Worm (Caenorhabditis elegans) whole organism, L2 larva: ENCODE results near the gene H12D21.10.

Experiments used
- R02D3.7 ChIP-seq: fragments of 150-350 bp; optimal IDR thresholded peaks from 2 replicates; lab custom pipeline; 2014; ENCODE audit warnings: missing biosample characterization, missing genetic modification characterization
- Y55F3AM.14 ChIP-seq: fragments of 200-800 bp; sonication (Bioruptor generic); optimal IDR thresholded peaks from 2 replicates; lab custom pipeline; 2018; ENCODE audit warnings: mild to moderate bottlenecking, missing genetic modification characterization, missing compliant biosample characterization
- alr-1 ChIP-seq: fragments of 150-350 bp; optimal IDR thresholded peaks from 2 replicates; lab custom pipeline; 2014; ENCODE audit warnings: missing biosample characterization, missing genetic modification characterization
- ama-1 ChIP-seq: fragments of 150-350 bp; optimal IDR thresholded peaks from 2 replicates; lab custom pipeline; 2018; ENCODE audit warnings: inconsistent platforms
- ceh-16 ChIP-seq: fragments of 150-350 bp; optimal IDR thresholded peaks from 2 replicates; lab custom pipeline; 2014; ENCODE audit warnings: missing biosample characterization, missing genetic modification characterization
- ceh-82 ChIP-seq: fragments of 150-350 bp; optimal IDR thresholded peaks from 2 replicates; lab custom pipeline; 2014; ENCODE audit warnings: missing biosample characterization, missing genetic modification characterization
- crh-2 ChIP-seq: sonication (generic microtip); optimal IDR thresholded peaks from 2 replicates; lab custom pipeline; 2017; ENCODE audit warnings: missing biosample characterization, missing genetic modification characterization
- dmd-4 ChIP-seq: sonication (generic microtip); optimal IDR thresholded peaks from 2 replicates; lab custom pipeline; 2017; ENCODE audit warnings: missing biosample characterization, missing genetic modification characterization
- egl-27 ChIP-seq: sonication (generic microtip); optimal IDR thresholded peaks from 3 replicates; lab custom pipeline; 2017; ENCODE audit warnings: missing biosample characterization, missing genetic modification reagents, missing genetic modification characterization
- elt-1 ChIP-seq: fragments of 150-350 bp; optimal IDR thresholded peaks from 2 replicates; lab custom pipeline; 2014; ENCODE audit warnings: missing biosample characterization, missing genetic modification characterization
- elt-3 ChIP-seq: sonication (generic microtip); optimal IDR thresholded peaks from 2 replicates; lab custom pipeline; 2017; ENCODE audit warnings: missing biosample characterization, missing genetic modification characterization
- fos-1 ChIP-seq: fragments of 150-350 bp; optimal IDR thresholded peaks from 2 replicates; lab custom pipeline; 2014; ENCODE audit warnings: missing biosample characterization, missing genetic modification characterization
- gmeb-1 ChIP-seq: fragments of 150-350 bp; optimal IDR thresholded peaks from 2 replicates; lab custom pipeline; 2014; ENCODE audit warnings: missing biosample characterization, missing genetic modification characterization
- lin-11 ChIP-seq: fragments of 150-350 bp; sonication (generic microtip); optimal IDR thresholded peaks from 2 replicates; lab custom pipeline; 2014; ENCODE audit warnings: missing biosample characterization, missing genetic modification characterization, inconsistent platforms, mixed read lengths
- lin-13 ChIP-seq: fragments of 150-350 bp; optimal IDR thresholded peaks from 2 replicates; lab custom pipeline; 2014; ENCODE audit warnings: missing biosample characterization, missing genetic modification reagents, missing genetic modification characterization
- lin-39 ChIP-seq: fragments of 150-350 bp; optimal IDR thresholded peaks from 2 replicates; lab custom pipeline; 2014; ENCODE audit warnings: missing biosample characterization, missing genetic modification reagents, missing genetic modification characterization
- lsy-2 ChIP-seq, 2 experiments: fragments of 150-350 bp in 1 of 2; sonication (generic microtip) in 1 of 2; optimal IDR thresholded peaks; 2 replicates each; lab custom pipeline; 2014 to 2017; ENCODE audit warnings: missing biosample characterization in 2 of 2, missing genetic modification characterization in 2 of 2
- mab-5 ChIP-seq: fragments of 150-350 bp; optimal IDR thresholded peaks from 2 replicates; lab custom pipeline; 2014; ENCODE audit warnings: missing biosample characterization, missing genetic modification characterization
- mdl-1 ChIP-seq, 2 experiments: fragments of 150-350 bp in 1 of 2; sonication (generic microtip) in 1 of 2; optimal IDR thresholded peaks; 2 replicates each; lab custom pipeline; 2017; ENCODE audit warnings: missing biosample characterization in 2 of 2, missing genetic modification characterization in 2 of 2
- nhr-10 ChIP-seq: sonication (generic microtip); optimal IDR thresholded peaks from 2 replicates; lab custom pipeline; 2017; ENCODE audit warnings: missing biosample characterization, missing genetic modification characterization
- nhr-12 ChIP-seq: fragments of 150-350 bp; optimal IDR thresholded peaks from 2 replicates; lab custom pipeline; 2014; ENCODE audit warnings: missing biosample characterization, missing genetic modification characterization
- nhr-129 ChIP-seq: fragments of 150-350 bp; optimal IDR thresholded peaks from 2 replicates; lab custom pipeline; 2014; ENCODE audit warnings: missing biosample characterization, missing genetic modification characterization
- nhr-23 ChIP-seq: fragments of 150-350 bp; optimal IDR thresholded peaks from 2 replicates; lab custom pipeline; 2014; ENCODE audit warnings: missing biosample characterization, missing genetic modification reagents, missing genetic modification characterization
- nhr-237 ChIP-seq: fragments of 150-350 bp; optimal IDR thresholded peaks from 2 replicates; lab custom pipeline; 2014; ENCODE audit warnings: missing biosample characterization, missing genetic modification characterization
- nhr-25 ChIP-seq: fragments of 150-350 bp; sonication (generic microtip); optimal IDR thresholded peaks from 3 replicates; lab custom pipeline; 2014; ENCODE audit warnings: missing biosample characterization, missing genetic modification characterization
- nhr-6 ChIP-seq: fragments of 150-350 bp; optimal IDR thresholded peaks from 2 replicates; lab custom pipeline; 2014; ENCODE audit warnings: missing biosample characterization, missing genetic modification characterization
- nhr-77 ChIP-seq: fragments of 150-350 bp; optimal IDR thresholded peaks from 2 replicates; lab custom pipeline; 2014; ENCODE audit warnings: missing biosample characterization, missing genetic modification characterization
- peb-1 ChIP-seq: fragments of 150-350 bp; optimal IDR thresholded peaks from 2 replicates; lab custom pipeline; 2014; ENCODE audit warnings: missing biosample characterization, missing genetic modification characterization
- skn-1 ChIP-seq: sonication (generic microtip); optimal IDR thresholded peaks from 2 replicates; lab custom pipeline; 2017; ENCODE audit warnings: missing biosample characterization, missing genetic modification characterization
- sma-3 ChIP-seq: sonication (generic microtip); optimal IDR thresholded peaks from 2 replicates; lab custom pipeline; 2016; ENCODE audit warnings: missing genetic modification reagents, missing genetic modification characterization, missing compliant biosample characterization
- sma-9 ChIP-seq, 2 experiments: fragments of 150-350 bp in 1 of 2; sonication (generic microtip) in 1 of 2; optimal IDR thresholded peaks; 2 replicates each; lab custom pipeline; 2014 to 2016; ENCODE audit warnings: missing genetic modification characterization in 2 of 2, mild to moderate bottlenecking in 1 of 2, missing biosample characterization in 1 of 2, missing compliant biosample characterization in 1 of 2, missing genetic modification reagents in 1 of 2, moderate library complexity in 1 of 2
- snpc-4 ChIP-seq: fragments of 150-350 bp; optimal IDR thresholded peaks from 2 replicates; lab custom pipeline; 2014; ENCODE audit warnings: missing biosample characterization, missing genetic modification characterization
- unc-39 ChIP-seq: fragments of 150-350 bp; optimal IDR thresholded peaks from 2 replicates; lab custom pipeline; 2014; ENCODE audit warnings: missing biosample characterization, missing genetic modification characterization
- unc-55 ChIP-seq: fragments of 150-350 bp; sonication (generic microtip); optimal IDR thresholded peaks from 3 replicates; lab custom pipeline; 2014; ENCODE audit warnings: missing biosample characterization, missing genetic modification reagents, missing genetic modification characterization
- unc-62 ChIP-seq: fragments of 150-350 bp; optimal IDR thresholded peaks from 2 replicates; lab custom pipeline; 2014; ENCODE audit warnings: missing biosample characterization, missing genetic modification reagents, missing genetic modification characterization
- zag-1 ChIP-seq: fragments of 150-350 bp; optimal IDR thresholded peaks from 2 replicates; lab custom pipeline; 2014; ENCODE audit warnings: missing biosample characterization, missing genetic modification characterization
- ztf-1 ChIP-seq: fragments of 200-800 bp; sonication (Bioruptor generic); conservative IDR thresholded peaks from 2 replicates; pipeline ENCODE4 v1.3.6; 2022; ENCODE audit warnings: missing genetic modification characterization, missing compliant biosample characterization
- ztf-11 ChIP-seq: sonication (generic microtip); optimal IDR thresholded peaks from 2 replicates; lab custom pipeline; 2017; ENCODE audit warnings: missing biosample characterization, missing genetic modification characterization
- ztf-4 ChIP-seq: fragments of 150-350 bp; optimal IDR thresholded peaks from 2 replicates; lab custom pipeline; 2014; ENCODE audit warnings: missing biosample characterization, missing genetic modification characterization

Gene H12D21.10

ce11 chrV:14930168-14930567, 30.6 kb downstream of the H12D21.10 start (continued):
- TF ChIP-seq zag-1 (no peak), nhr-237 (tag; lab: Kevin White, UChicago) (no peak), lsy-2 (tag; optimal IDR thresholded peaks at IDR 0.05; lab: Kevin White, UChicago) (peak in 1 of 2 experiments; percentile 31), elt-1 (tag; lab: Kevin White, UChicago) (no peak)

- TF ChIP-seq lin-39 (tag; lab: Kevin White, UChicago) (no peak), mdl-1 (tag; optimal IDR thresholded peaks at IDR 0.05; lab: Kevin White, UChicago) (no peak), unc-39 (no peak), elt-1 (tag; lab: Kevin White, UChicago) (no peak), lin-11 (tag; lab: Kevin White, UChicago) (no peak), elt-3 (tag; lab: Kevin White, UChicago) (no peak), egl-27 (tag; lab: Kevin White, UChicago) (no peak), nhr-25 (tag; lab: Kevin White, UChicago) (no peak), R02D3.7 (tag; lab: Kevin White, UChicago) (no peak), fos-1 (tag; lab: Kevin White, UChicago) (no peak), ztf-1 (GFP tag; lab: Robert Waterston, UW) (no peak), nhr-77 (no peak), lin-13 (GFP tag; lab: Kevin White, UChicago) (no peak), Y55F3AM.14 (no peak), unc-62 (GFP tag; lab: Kevin White, UChicago) (no peak), unc-55 (GFP tag; lab: Kevin White, UChicago) (no peak), skn-1 (tag; lab: Kevin White, UChicago) (no peak), mab-5 (tag; lab: Kevin White, UChicago) (no peak), gmeb-1 (tag; lab: Kevin White, UChicago) (no peak)
These were observed 34.0 kb downstream of the H12D21.10 start for ce11 chrV:14933450-14934218.

- TF ChIP-seq sma-3 (GFP tag; lab: Kevin White, UChicago): no peak
- no peak for TF ChIP-seq egl-27 (tag; lab: Kevin White, UChicago)
- no peak for TF ChIP-seq unc-62 (GFP tag; lab: Kevin White, UChicago)
- TF ChIP-seq nhr-129: no peak
- TF ChIP-seq gmeb-1 (tag; lab: Kevin White, UChicago): no peak
- no peak for TF ChIP-seq nhr-12 (tag; lab: Kevin White, UChicago)
- TF ChIP-seq nhr-10 (tag; lab: Kevin White, UChicago): no peak
- TF ChIP-seq crh-2 (tag; lab: Kevin White, UChicago): no peak
- TF ChIP-seq ceh-16 (tag; lab: Kevin White, UChicago): no peak
- no peak for TF ChIP-seq dmd-4 (tag; lab: Kevin White, UChicago)
- no peak for TF ChIP-seq snpc-4
- no peak for TF ChIP-seq mdl-1 (tag; optimal IDR thresholded peaks at IDR 0.05; lab: Kevin White, UChicago)
- no peak for TF ChIP-seq sma-9 (GFP tag; optimal IDR thresholded peaks at IDR 0.05; lab: Kevin White, UChicago)
- no peak for TF ChIP-seq sma-9 (tag; optimal IDR thresholded peaks at IDR 0.05; lab: Kevin White, UChicago)
- TF ChIP-seq alr-1: no peak
These were observed 37.0 kb downstream of the H12D21.10 start, which contains the start of gene C30G7.2 for ce11 chrV:14936587-14936986. Gene C30G7.2, plus strand, starts transcription at chrV:14936887.

- TF ChIP-seq nhr-6 (tag; lab: Kevin White, UChicago) (no peak), sma-3 (GFP tag; lab: Kevin White, UChicago) (no peak), peb-1 (tag; lab: Kevin White, UChicago) (no peak), ceh-82 (no peak), egl-27 (tag; lab: Kevin White, UChicago) (no peak), lsy-2 (tag; optimal IDR thresholded peaks at IDR 0.05; lab: Kevin White, UChicago) (no peak), lin-13 (GFP tag; lab: Kevin White, UChicago) (no peak), ama-1 (no peak), crh-2 (tag; lab: Kevin White, UChicago) (no peak), ztf-4 (tag; lab: Kevin White, UChicago) (no peak), zag-1 (no peak), elt-3 (tag; lab: Kevin White, UChicago) (no peak), lin-11 (tag; lab: Kevin White, UChicago) (no peak), nhr-129 (no peak), mdl-1 (tag; optimal IDR thresholded peaks at IDR 0.05; lab: Kevin White, UChicago) (no peak), nhr-23 (tag; lab: Kevin White, UChicago) (no peak), nhr-77 (no peak), ztf-11 (no peak), nhr-12 (tag; lab: Kevin White, UChicago) (no peak)
- TF ChIP-seq, all 48 proteins: peak for 0
These were observed 43.3 kb downstream of the H12D21.10 start for ce11 chrV:14942898-14943297.
